Fruit fly (Drosophila melanogaster) Kc167 (cell line): ENCODE measurements around the gene Grik.

Experiments
- Myc ChIP-seq: fragments of >200 bp; optimal IDR thresholded peaks from 2 replicates; lab custom pipeline; 2017; ENCODE audit warnings: missing external identifiers
- Sin3A ChIP-seq: fragments of >200 bp; optimal IDR thresholded peaks from 2 replicates; lab custom pipeline; 2018; ENCODE audit warnings: missing external identifiers
- insv ChIP-seq: fragments of >200 bp; optimal IDR thresholded peaks from 3 replicates; lab custom pipeline; 2018; ENCODE audit warnings: missing external identifiers
- psq ChIP-seq: fragments of >200 bp; optimal IDR thresholded peaks from 2 replicates; lab custom pipeline; 2017; ENCODE audit warnings: missing external identifiers

dm6 chr3R:20897128-20897527 is 4.6 kb upstream of the Grik start, which contains the start of gene Ktl:
- TF ChIP-seq insv (lab: Kevin White, UChicago) (no peak), psq (lab: Kevin White, UChicago) (no peak), Sin3A (no peak), Myc (lab: Kevin White, UChicago) (no peak)
